Worm (Caenorhabditis elegans) whole organism, L3 larva: ENCODE measurements around the gene rga-1.

Experiments used
- R02D3.7 ChIP-seq: fragments of 150-350 bp; optimal IDR thresholded peaks from 2 replicates; lab custom pipeline; 2014; ENCODE audit warnings: missing biosample characterization, missing genetic modification characterization
- aly-2 ChIP-seq: fragments of 150-350 bp; optimal IDR thresholded peaks from 2 replicates; lab custom pipeline; 2014; ENCODE audit warnings: missing biosample characterization, missing genetic modification characterization
- ceh-16 ChIP-seq: sonication (generic microtip); optimal IDR thresholded peaks from 2 replicates; lab custom pipeline; 2017; ENCODE audit warnings: missing biosample characterization, missing genetic modification characterization
- ceh-28 ChIP-seq: fragments of 150-350 bp; optimal IDR thresholded peaks from 2 replicates; lab custom pipeline; 2014; ENCODE audit warnings: missing biosample characterization, missing genetic modification reagents, missing genetic modification characterization
- ceh-82 ChIP-seq: fragments of 150-350 bp; optimal IDR thresholded peaks from 2 replicates; lab custom pipeline; 2014; ENCODE audit warnings: missing biosample characterization, missing genetic modification characterization
- daf-12 ChIP-seq: fragments of 150-350 bp; optimal IDR thresholded peaks from 2 replicates; lab custom pipeline; 2014; ENCODE audit warnings: missing biosample characterization, missing genetic modification reagents, missing genetic modification characterization
- egl-27 ChIP-seq: sonication (generic microtip); optimal IDR thresholded peaks from 4 replicates; lab custom pipeline; 2017; ENCODE audit warnings: missing biosample characterization, missing genetic modification reagents, missing genetic modification characterization
- egl-5 ChIP-seq: fragments of 150-350 bp; optimal IDR thresholded peaks from 2 replicates; lab custom pipeline; 2017; ENCODE audit warnings: missing biosample characterization, missing genetic modification reagents, missing genetic modification characterization, inconsistent platforms
- elt-2 ChIP-seq: sonication (generic microtip); optimal IDR thresholded peaks from 2 replicates; lab custom pipeline; 2016; ENCODE audit warnings: missing genetic modification reagents, mild to moderate bottlenecking, missing genetic modification characterization, missing compliant biosample characterization
- elt-3 ChIP-seq, 3 experiments: fragments of 150-350 bp in 1 of 3; sonication (generic microtip) in 2 of 3; optimal IDR thresholded peaks; 2 replicates in 2 of 3; 4 replicates in 1 of 3; lab custom pipeline; 2014 to 2017; ENCODE audit warnings: missing biosample characterization in 3 of 3, missing genetic modification characterization in 3 of 3
- eor-1 ChIP-seq, 2 experiments: fragments of 150-350 bp; optimal IDR thresholded peaks; 2 replicates each; lab custom pipeline; 2014 to 2018; ENCODE audit warnings: missing biosample characterization in 2 of 2, missing genetic modification characterization in 2 of 2
- fkh-10 ChIP-seq: sonication (generic microtip); optimal IDR thresholded peaks from 2 replicates; lab custom pipeline; 2017; ENCODE audit warnings: missing biosample characterization, missing genetic modification reagents, missing genetic modification characterization
- fkh-2 ChIP-seq: fragments of 150-350 bp; optimal IDR thresholded peaks from 2 replicates; lab custom pipeline; 2014; ENCODE audit warnings: missing biosample characterization, missing genetic modification reagents, missing genetic modification characterization
- fos-1 ChIP-seq: fragments of 150-350 bp; optimal IDR thresholded peaks from 2 replicates; lab custom pipeline; 2014; ENCODE audit warnings: missing biosample characterization, missing genetic modification characterization
- hmg-11 ChIP-seq: sonication (generic microtip); optimal IDR thresholded peaks from 2 replicates; lab custom pipeline; 2016; ENCODE audit warnings: missing genetic modification characterization, missing compliant biosample characterization
- jun-1 ChIP-seq: fragments of 150-350 bp; optimal IDR thresholded peaks from 2 replicates; lab custom pipeline; 2014; ENCODE audit warnings: missing biosample characterization, missing genetic modification reagents, missing genetic modification characterization
- lin-39 ChIP-seq: fragments of 150-350 bp; optimal IDR thresholded peaks from 2 replicates; lab custom pipeline; 2018; ENCODE audit warnings: missing biosample characterization, missing genetic modification reagents, missing genetic modification characterization
- mdl-1 ChIP-seq: fragments of 150-350 bp; optimal IDR thresholded peaks from 2 replicates; lab custom pipeline; 2014; ENCODE audit warnings: missing biosample characterization, missing genetic modification characterization
- mml-1 ChIP-seq: fragments of 150-350 bp; sonication (generic microtip); optimal IDR thresholded peaks from 3 replicates; lab custom pipeline; 2014; ENCODE audit warnings: missing biosample characterization, missing genetic modification characterization
- nfya-1 ChIP-seq: sonication (generic microtip); optimal IDR thresholded peaks from 2 replicates; lab custom pipeline; 2017; ENCODE audit warnings: missing genetic modification characterization, mild to moderate bottlenecking, missing compliant biosample characterization, antibody characterized with exemption, moderate library complexity; ENCODE audit not compliant: insufficient read depth
- nhr-11 ChIP-seq: fragments of 150-350 bp; optimal IDR thresholded peaks from 2 replicates; lab custom pipeline; 2014; ENCODE audit warnings: missing biosample characterization, missing genetic modification characterization
- nhr-237 ChIP-seq: fragments of 150-350 bp; optimal IDR thresholded peaks from 2 replicates; lab custom pipeline; 2014; ENCODE audit warnings: missing biosample characterization, missing genetic modification characterization
- nhr-25 ChIP-seq: sonication (generic microtip); optimal IDR thresholded peaks from 2 replicates; lab custom pipeline; 2017; ENCODE audit warnings: missing biosample characterization, missing genetic modification characterization
- nhr-28 ChIP-seq: fragments of 150-350 bp; optimal IDR thresholded peaks from 2 replicates; lab custom pipeline; 2014; ENCODE audit warnings: missing biosample characterization, missing genetic modification characterization
- nhr-76 ChIP-seq: fragments of 150-350 bp; sonication (generic microtip); optimal IDR thresholded peaks from 5 replicates; lab custom pipeline; 2014; ENCODE audit warnings: missing biosample characterization, missing genetic modification characterization
- pha-4 ChIP-seq: fragments of 150-350 bp; optimal IDR thresholded peaks from 2 replicates; lab custom pipeline; 2014; ENCODE audit warnings: missing biosample characterization, missing genetic modification reagents, missing genetic modification characterization
- pqm-1 ChIP-seq: fragments of 150-350 bp; optimal IDR thresholded peaks from 2 replicates; lab custom pipeline; 2017; ENCODE audit warnings: missing biosample characterization, missing genetic modification characterization, inconsistent platforms
- sea-2 ChIP-seq: fragments of 150-350 bp; sonication (generic microtip); optimal IDR thresholded peaks from 4 replicates; lab custom pipeline; 2014; ENCODE audit warnings: missing biosample characterization, missing genetic modification reagents, missing genetic modification characterization
- skn-1 ChIP-seq: fragments of 150-350 bp; optimal IDR thresholded peaks from 2 replicates; lab custom pipeline; 2014; ENCODE audit warnings: missing biosample characterization, missing genetic modification characterization
- snpc-4 ChIP-seq: fragments of 150-350 bp; optimal IDR thresholded peaks from 2 replicates; lab custom pipeline; 2014; ENCODE audit warnings: missing biosample characterization, missing genetic modification characterization
- tbx-2 ChIP-seq: sonication (generic microtip); optimal IDR thresholded peaks from 2 replicates; lab custom pipeline; 2016; ENCODE audit warnings: mild to moderate bottlenecking, missing genetic modification characterization, missing compliant biosample characterization
- unc-62 ChIP-seq: fragments of 150-350 bp; sonication (generic microtip); optimal IDR thresholded peaks from 4 replicates; lab custom pipeline; 2014; ENCODE audit warnings: missing biosample characterization, missing genetic modification reagents, missing genetic modification characterization
- zag-1 ChIP-seq: fragments of 150-350 bp; optimal IDR thresholded peaks from 2 replicates; lab custom pipeline; 2014; ENCODE audit warnings: missing biosample characterization, missing genetic modification characterization
- ztf-11 ChIP-seq: fragments of 150-350 bp; optimal IDR thresholded peaks from 2 replicates; lab custom pipeline; 2014; ENCODE audit warnings: missing biosample characterization, missing genetic modification characterization
- ztf-4 ChIP-seq: fragments of 150-350 bp; optimal IDR thresholded peaks from 2 replicates; lab custom pipeline; 2014; ENCODE audit warnings: missing biosample characterization, missing genetic modification characterization

rga-1 gene

ce11 chrII:11495307-11495706, 30.6 kb downstream of the rga-1 start, which contains the start of the genes ooc-3 and B0334.4:
Gene ooc-3, minus strand, starts transcription at chrII:11495321.
Gene B0334.4, plus strand, starts transcription at chrII:11495692.
- TF ChIP-seq hmg-11 (tag; lab: Kevin White, UChicago), result no peak
- TF ChIP-seq ceh-82, result no peak
- no peak for TF ChIP-seq daf-12
- peak; percentile 70 for TF ChIP-seq pha-4 (tag; lab: Kevin White, UChicago)
- TF ChIP-seq fkh-2 (tag; lab: Kevin White, UChicago), result no peak
- no peak for TF ChIP-seq tbx-2 (tag; lab: Kevin White, UChicago)
- TF ChIP-seq ceh-28 (tag; lab: Kevin White, UChicago), result no peak
- peak; percentile 56 for TF ChIP-seq skn-1 (tag; lab: Kevin White, UChicago)
- TF ChIP-seq R02D3.7 (tag; lab: Kevin White, UChicago), result no peak
- TF ChIP-seq elt-2 (tag; lab: Kevin White, UChicago), result no peak
- TF ChIP-seq nhr-28 (tag; lab: Kevin White, UChicago), result no peak
- TF ChIP-seq snpc-4 (tag; lab: Kevin White, UChicago), result no peak
- no peak for TF ChIP-seq ztf-4
- no peak for TF ChIP-seq sea-2 (GFP tag; lab: Kevin White, UChicago)
- no peak for TF ChIP-seq unc-62 (GFP tag; lab: Kevin White, UChicago)
- TF ChIP-seq fkh-10 (GFP tag; lab: Kevin White, UChicago), result no peak
- TF ChIP-seq nfya-1 (tag; lab: Kevin White, UChicago), result peak; percentile 72
- no peak for TF ChIP-seq egl-27 (tag; lab: Kevin White, UChicago)
- no peak for TF ChIP-seq mdl-1 (tag; lab: Kevin White, UChicago)
- peak; percentile 11 for TF ChIP-seq egl-5 (tag; lab: Kevin White, UChicago)
- no peak for TF ChIP-seq ztf-11 (tag; lab: Kevin White, UChicago)
- no peak for TF ChIP-seq mml-1 (tag; lab: Kevin White, UChicago)
- TF ChIP-seq nhr-76 (tag; lab: Kevin White, UChicago), result no peak
- TF ChIP-seq ceh-16, result no peak
- no peak for TF ChIP-seq fos-1 (tag; lab: Kevin White, UChicago)
- no peak for TF ChIP-seq zag-1 (tag; lab: Kevin White, UChicago)
- no peak for TF ChIP-seq nhr-25 (tag; lab: Kevin White, UChicago)
- no peak for TF ChIP-seq nhr-237 (tag; lab: Kevin White, UChicago)
- TF ChIP-seq aly-2, result no peak
- TF ChIP-seq, all 47 proteins: peak for 4

- TF ChIP-seq eor-1 (tag; optimal IDR thresholded peaks at IDR 0.05; lab: Kevin White, UChicago) (no peak), elt-3 (tag; optimal IDR thresholded peaks at IDR 0.05; lab: Kevin White, UChicago) (no peak), ceh-82 (no peak), elt-2 (tag; lab: Kevin White, UChicago) (no peak)
Observed at ce11 chrII:11495806-11496205, 31.1 kb downstream of the rga-1 start.

ce11 chrII:11496767-11497166, 32.1 kb downstream of the rga-1 start, which contains the start of gene emc-5:
Gene emc-5, plus strand, starts transcription at chrII:11496780.
- TF ChIP-seq nfya-1 (tag; lab: Kevin White, UChicago) (peak; percentile 21), lin-39 (peak; percentile 69), egl-27 (tag; lab: Kevin White, UChicago) (no peak)

- TF ChIP-seq lin-39 (no peak), pqm-1 (tag; lab: Kevin White, UChicago) (no peak), elt-3 (tag; optimal IDR thresholded peaks at IDR 0.05; lab: Kevin White, UChicago) (no peak), ztf-4 (no peak), nhr-11 (tag; lab: Kevin White, UChicago) (no peak), nhr-28 (tag; lab: Kevin White, UChicago) (no peak), eor-1 (tag; optimal IDR thresholded peaks at IDR 0.05; lab: Kevin White, UChicago) (no peak), mdl-1 (tag; lab: Kevin White, UChicago) (no peak), unc-62 (GFP tag; lab: Kevin White, UChicago) (no peak), jun-1 (no peak), egl-5 (tag; lab: Kevin White, UChicago) (no peak), daf-12 (no peak)
Observed at ce11 chrII:11497365-11497764, 32.7 kb downstream of the rga-1 start, which contains the start of gene B0334.5. Gene B0334.5, plus strand, starts transcription at chrII:11497665.
